Worm (Caenorhabditis elegans): ENCODE measurements around the gene molo-1.

The molo-1 gene

DNA sequence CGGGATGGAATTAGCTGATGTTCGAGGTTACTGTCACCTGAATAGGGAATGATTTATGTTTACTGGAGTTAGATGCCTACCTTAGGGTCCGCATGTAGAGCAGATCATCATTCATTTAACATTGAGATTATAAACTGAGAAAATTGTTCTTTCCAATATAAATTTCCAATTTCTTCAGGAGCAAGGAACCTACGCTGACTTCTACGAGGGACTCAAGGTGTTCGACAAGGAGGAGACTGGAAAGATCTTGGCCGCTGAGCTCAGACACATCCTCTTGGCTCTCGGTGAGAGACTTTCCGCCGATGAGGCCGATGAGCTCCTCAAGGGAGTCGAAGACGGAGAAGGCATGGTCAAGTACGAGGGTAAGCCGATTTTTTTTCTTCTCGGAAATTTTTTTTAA, 7.3 kb upstream of the molo-1 start:
- TF ChIP-seq ztf-28 (GFP tag; IDR thresholded peaks at IDR 0.05) (no peak), him-1 (tag; optimal IDR thresholded peaks at IDR 0.05) (no peak), madf-6 (GFP tag; IDR thresholded peaks at IDR 0.05) (no peak), hlh-12 (tag; optimal IDR thresholded peaks at IDR 0.05) (no peak), ztf-22 (GFP tag; optimal IDR thresholded peaks at IDR 0.05) (no peak), zim-3 (tag; optimal IDR thresholded peaks at IDR 0.05) (no peak), tbp1 (GFP tag; optimal IDR thresholded peaks at IDR 0.05) (no peak), mcd-1 (GFP tag; IDR thresholded peaks at IDR 0.05) (no peak), ets-4 (GFP tag; optimal IDR thresholded peaks at IDR 0.05) (no peak), K12H6.12 (tag; optimal IDR thresholded peaks at IDR 0.05) (no peak), xnd-1 (tag; optimal IDR thresholded peaks at IDR 0.05) (no peak), sea-2 (GFP tag; IDR thresholded peaks at IDR 0.05) (no peak), madf-8 (GFP tag; conservative IDR thresholded peaks at IDR 0.05) (no peak), lag-1 (GFP tag; IDR thresholded peaks at IDR 0.05) (no peak), Y67H2A.10 (GFP tag; conservative IDR thresholded peaks at IDR 0.05) (no peak), chd-7 (tag; optimal IDR thresholded peaks at IDR 0.05) (no peak), Y79H2A.3 (GFP tag; conservative IDR thresholded peaks at IDR 0.05) (no peak), atf-7 (tag; optimal IDR thresholded peaks at IDR 0.05) (no peak), lin-35 (GFP tag; optimal IDR thresholded peaks at IDR 0.05) (no peak), lin-26 (GFP tag; IDR thresholded peaks at IDR 0.05) (no peak)

DNA sequence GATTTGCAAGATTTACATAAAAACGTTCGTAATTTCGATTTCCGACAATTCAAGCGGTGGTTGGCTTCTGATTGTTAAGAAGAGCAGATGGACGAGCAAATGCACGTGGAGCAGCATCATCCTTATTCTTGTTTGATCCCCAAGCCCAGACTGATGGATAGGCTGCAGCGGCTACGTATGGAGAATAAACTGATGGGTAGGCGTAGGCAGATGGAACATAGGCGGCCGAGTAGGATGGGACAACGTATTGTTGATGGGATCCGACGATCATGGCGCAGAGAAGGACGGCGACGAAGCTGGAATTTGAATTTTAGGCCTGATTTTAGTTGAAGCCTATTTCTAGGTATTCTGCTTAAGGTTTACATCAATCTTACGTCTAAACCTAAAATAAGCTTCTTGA, 5.5 kb upstream of the molo-1 start:
- TF ChIP-seq repo-1 (tag; optimal IDR thresholded peaks at IDR 0.05): no peak
- TF ChIP-seq mcd-1 (GFP tag; IDR thresholded peaks at IDR 0.05): no peak
- TF ChIP-seq efl-1 (GFP tag; optimal IDR thresholded peaks at IDR 0.05): no peak
- TF ChIP-seq B0336.3 (GFP tag; IDR thresholded peaks at IDR 0.05): no peak
- TF ChIP-seq zim-3 (tag; optimal IDR thresholded peaks at IDR 0.05): no peak
- TF ChIP-seq nhr-27 (tag; optimal IDR thresholded peaks at IDR 0.05): no peak
- TF ChIP-seq aptf-3 (GFP tag; IDR thresholded peaks at IDR 0.05): 0 out of 2 replicates have a peak, but pooled peaks have one; percentile 12
- TF ChIP-seq D2030.7 (GFP tag; IDR thresholded peaks at IDR 0.05): no peak

- TF ChIP-seq attf-6 (GFP tag; IDR thresholded peaks at IDR 0.05) (no peak), B0261.1 (tag; optimal IDR thresholded peaks at IDR 0.05) (no peak), hlh-12 (tag; optimal IDR thresholded peaks at IDR 0.05) (no peak), madf-8 (GFP tag; conservative IDR thresholded peaks at IDR 0.05) (no peak), mes-4 (tag; optimal IDR thresholded peaks at IDR 0.05) (no peak), egrh-3 (GFP tag; IDR thresholded peaks at IDR 0.05) (no peak), zim-3 (tag; optimal IDR thresholded peaks at IDR 0.05) (no peak), tbx-9 (tag; optimal IDR thresholded peaks at IDR 0.05; ENCODE audit: borderline replicate concordance) (no peak), hlh-26 (GFP tag; conservative IDR thresholded peaks at IDR 0.05) (no peak), snpc-4 (GFP tag; optimal IDR thresholded peaks at IDR 0.05) (no peak), snpc-4 (tag; optimal IDR thresholded peaks at IDR 0.05) (no peak)
These were observed 5.1 kb upstream of the molo-1 start, which contains the start of gene nspb-12 for ce11 chrIII:5568679-5569078. nspb-12 (minus strand) TSS chrIII:5568779.

DNA sequence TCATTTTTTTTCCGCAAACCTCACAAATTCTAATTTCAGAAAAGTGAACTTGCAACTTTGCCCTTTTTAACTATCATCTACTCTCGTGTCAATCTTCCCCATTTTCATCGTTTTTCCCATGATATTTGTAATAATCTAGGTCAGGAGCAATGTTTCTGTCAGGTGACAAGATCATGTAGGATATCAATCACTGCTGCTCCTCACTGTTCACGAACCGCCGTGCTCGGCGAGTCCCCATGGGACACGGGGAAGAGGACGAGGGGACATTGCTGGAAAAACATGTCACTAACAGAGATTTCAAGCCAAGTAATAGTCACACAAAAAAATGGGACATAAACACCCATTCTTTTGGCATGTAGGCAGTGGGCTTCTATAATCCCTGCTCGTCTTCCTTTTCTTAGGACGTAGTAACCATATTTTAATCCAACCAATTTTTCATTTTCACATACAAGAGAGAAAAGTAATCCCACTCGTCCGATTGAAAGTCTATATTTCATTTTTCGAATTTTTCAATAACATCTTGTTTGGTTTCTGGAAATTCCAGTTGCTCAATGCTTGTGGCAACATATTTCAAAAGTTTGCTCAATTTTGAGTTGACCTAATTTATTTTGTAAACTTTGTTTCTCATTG, 2.9 kb upstream of the molo-1 start:
- no peak for TF ChIP-seq ceh-58 (GFP tag; IDR thresholded peaks at IDR 0.05)
- TF ChIP-seq nhr-27 (tag; optimal IDR thresholded peaks at IDR 0.05): no peak
- TF ChIP-seq cebp-2 (GFP tag; IDR thresholded peaks at IDR 0.05): no peak
- TF ChIP-seq D2030.7 (GFP tag; IDR thresholded peaks at IDR 0.05): no peak
- no peak for TF ChIP-seq lin-40 (tag; optimal IDR thresholded peaks at IDR 0.05)
- no peak for TF ChIP-seq F37B4.10 (GFP tag; IDR thresholded peaks at IDR 0.05)
- TF ChIP-seq nhr-90 (tag; optimal IDR thresholded peaks at IDR 0.05): no peak
- TF ChIP-seq hsf-1 (GFP tag; IDR thresholded peaks at IDR 0.05): no peak
- TF ChIP-seq gei-17 (GFP tag; optimal IDR thresholded peaks at IDR 0.05): no peak
- TF ChIP-seq sdz-38 (tag; optimal IDR thresholded peaks at IDR 0.05): no peak
- no peak for TF ChIP-seq hmg-20 (GFP tag; IDR thresholded peaks at IDR 0.05)

Data from whole organism, young adult.